Fruit fly (Drosophila melanogaster) whole organism, adult: ENCODE results near the gene CG44194.

Experiments used
- CG33017 ChIP-seq: fragments of 200-800 bp; sonication (Bioruptor generic); optimal IDR thresholded peaks from 2 replicates; lab custom pipeline; 2018; ENCODE audit warnings: missing biosample characterization, mild to moderate bottlenecking, missing genetic modification characterization, moderate library complexity
- CG5204 ChIP-seq: fragments of 200-800 bp; sonication (Bioruptor generic); optimal IDR thresholded peaks from 2 replicates; lab custom pipeline; 2016; ENCODE audit warnings: missing biosample characterization, missing genetic modification characterization
- CG7101 ChIP-seq: fragments of 200-800 bp; sonication (Bioruptor generic); optimal IDR thresholded peaks from 2 replicates; lab custom pipeline; 2018; ENCODE audit warnings: missing biosample characterization, mild to moderate bottlenecking, missing genetic modification characterization, moderate library complexity
- Crg-1 ChIP-seq: fragments of 200-800 bp; sonication (Bioruptor generic); optimal IDR thresholded peaks from 2 replicates; lab custom pipeline; 2016; ENCODE audit warnings: missing biosample characterization, missing genetic modification characterization
- Hr96 ChIP-seq: fragments of 200-800 bp; sonication (Bioruptor generic); optimal IDR thresholded peaks from 2 replicates; lab custom pipeline; 2016; ENCODE audit warnings: missing biosample characterization, missing genetic modification characterization
- Mnt ChIP-seq: fragments of 200-800 bp; sonication (Bioruptor generic); optimal IDR thresholded peaks from 2 replicates; lab custom pipeline; 2016; ENCODE audit warnings: missing biosample characterization, mild to moderate bottlenecking, missing genetic modification characterization
- cic ChIP-seq: fragments of 200-800 bp; sonication (Bioruptor generic); optimal IDR thresholded peaks from 2 replicates; lab custom pipeline; 2017; ENCODE audit warnings: missing biosample characterization, mild to moderate bottlenecking, missing genetic modification characterization, moderate library complexity
- kay ChIP-seq: fragments of 200-800 bp; sonication (Bioruptor generic); peaks from one replicate; lab custom pipeline; 2016; ENCODE audit warnings: missing biosample characterization, missing genetic modification characterization, borderline replicate concordance
- pad ChIP-seq: fragments of 200-800 bp; sonication (Bioruptor generic); optimal IDR thresholded peaks from 3 replicates; lab custom pipeline; 2017; ENCODE audit warnings: missing biosample characterization, missing genetic modification characterization, mild to moderate bottlenecking, moderate library complexity, missing genetic modification reagents
- tj ChIP-seq: fragments of 200-800 bp; sonication (Bioruptor generic); optimal IDR thresholded peaks from 3 replicates; lab custom pipeline; 2017; ENCODE audit warnings: missing biosample characterization, mild to moderate bottlenecking, missing genetic modification characterization, moderate library complexity

- TF ChIP-seq kay (GFP tag; lab: Kevin White, UChicago) (peak; percentile 54), Mnt (GFP tag; lab: Kevin White, UChicago) (peak; percentile 44), CG5204 (GFP tag; lab: Kevin White, UChicago) (peak; percentile 75), tj (GFP tag; lab: Kevin White, UChicago) (peak; percentile 89), pad (GFP tag; lab: Kevin White, UChicago) (peak; percentile 47), CG33017 (tag; lab: Kevin White, UChicago) (peak; percentile 82), Crg-1 (GFP tag; lab: Kevin White, UChicago) (peak; percentile 35), cic (peak; percentile 91), CG7101 (peak; percentile 81), Hr96 (no peak)
Observed at dm6 chr3R:12982167-12982981, 15.2 kb downstream of the CG44194 start.
